Worm (Caenorhabditis elegans): ENCODE measurements around the gene B0457.2.

B0457.2 gene

DNA sequence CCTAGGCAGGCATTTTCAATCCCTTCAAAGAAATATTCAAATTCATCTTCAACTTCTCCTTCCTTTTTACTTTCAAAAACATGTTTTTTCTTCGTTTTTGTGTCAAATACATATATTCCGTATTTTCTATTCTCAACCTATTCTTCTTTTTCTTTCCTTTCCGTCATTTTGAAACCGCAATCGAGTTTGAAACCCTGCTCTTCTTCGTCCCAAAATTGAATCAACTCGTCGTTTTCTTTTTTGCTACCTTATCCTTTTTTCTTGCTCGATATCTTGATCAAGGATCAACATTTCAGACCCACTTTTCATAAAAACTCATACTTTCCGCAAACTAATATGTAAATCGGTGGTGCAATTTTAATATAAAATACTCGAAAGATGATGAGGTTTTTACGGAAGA lies 18.8 kb upstream of the B0457.2 start:
- TF ChIP-seq W03F9.2 (tag; optimal IDR thresholded peaks at IDR 0.05): no peak
- no peak for TF ChIP-seq him-1 (tag; optimal IDR thresholded peaks at IDR 0.05)
- no peak for TF ChIP-seq dao-5 (tag; optimal IDR thresholded peaks at IDR 0.05)

DNA sequence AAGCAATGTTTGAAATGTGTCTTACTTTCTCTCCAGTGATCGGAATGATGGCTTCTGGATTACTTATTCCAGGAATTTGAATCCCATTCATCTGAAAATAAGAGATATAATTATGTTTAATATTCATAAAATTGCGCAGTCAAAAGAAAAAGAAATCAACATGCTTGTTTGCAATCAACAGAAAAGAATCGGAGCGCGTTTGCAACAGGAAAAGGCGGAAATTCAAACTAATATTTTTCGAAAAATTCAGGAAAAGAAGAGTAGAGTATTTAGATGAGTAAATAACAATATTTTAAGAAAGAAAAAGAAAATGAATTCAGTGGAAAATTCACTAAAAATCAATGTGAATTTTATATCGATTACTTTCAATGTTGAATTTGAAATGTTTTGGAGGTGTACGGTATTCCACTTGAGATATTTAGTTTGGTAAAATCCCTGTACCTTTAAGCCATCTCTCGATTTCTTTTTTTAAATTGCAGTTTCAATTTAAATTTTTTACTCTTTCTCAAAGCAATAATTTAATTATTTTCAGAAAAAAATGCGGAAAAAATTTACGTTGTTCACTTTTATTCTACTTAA lies 14.1 kb upstream of the B0457.2 start, which contains the start of the genes set-17 and T21B10.4:
TSS of gene set-17 (minus strand) at position 127 of the 579 bp plus-strand sequence.
TSS of gene T21B10.4 (plus strand) at position 533 of the 579 bp plus-strand sequence.
- TF ChIP-seq W03F9.2 (tag; optimal IDR thresholded peaks at IDR 0.05) (peak; percentile 33), him-1 (tag; optimal IDR thresholded peaks at IDR 0.05) (no peak), dao-5 (tag; optimal IDR thresholded peaks at IDR 0.05) (no peak)

DNA sequence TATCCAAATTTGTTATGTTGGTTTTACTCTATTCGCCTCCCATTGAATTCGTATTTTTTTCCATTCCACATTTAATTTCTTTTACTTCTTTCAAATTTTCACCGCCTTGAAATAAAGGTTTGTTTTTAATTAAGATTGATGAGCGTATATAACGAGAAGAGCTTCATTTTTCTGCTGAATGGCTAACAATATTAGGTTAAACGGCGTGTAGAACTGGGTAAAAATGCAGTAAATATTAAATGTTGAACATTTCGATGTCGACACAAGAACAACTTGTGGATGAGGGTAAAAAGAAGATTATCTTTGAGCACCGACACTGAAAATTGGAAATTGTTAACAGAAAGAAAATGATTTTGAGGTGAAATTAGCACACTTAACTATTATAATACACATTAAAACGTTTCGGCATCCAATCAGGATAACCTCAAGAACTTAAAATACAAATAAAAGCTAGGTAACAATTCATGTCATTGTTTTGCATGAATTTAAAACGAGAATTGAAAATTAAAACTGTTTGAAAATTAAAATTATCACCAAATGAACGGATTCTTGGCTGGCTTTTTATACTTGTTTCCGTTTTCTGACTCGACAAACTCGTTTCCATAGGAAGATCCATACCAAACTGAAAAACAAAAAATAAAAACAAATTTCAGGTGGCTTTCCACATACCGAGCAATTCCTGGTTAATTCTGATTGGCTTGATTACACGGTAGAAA lies 12.7 kb upstream of the B0457.2 start:
- TF ChIP-seq W03F9.2 (tag; optimal IDR thresholded peaks at IDR 0.05) (no peak), him-1 (tag; optimal IDR thresholded peaks at IDR 0.05) (no peak), dao-5 (tag; optimal IDR thresholded peaks at IDR 0.05) (no peak)

DNA sequence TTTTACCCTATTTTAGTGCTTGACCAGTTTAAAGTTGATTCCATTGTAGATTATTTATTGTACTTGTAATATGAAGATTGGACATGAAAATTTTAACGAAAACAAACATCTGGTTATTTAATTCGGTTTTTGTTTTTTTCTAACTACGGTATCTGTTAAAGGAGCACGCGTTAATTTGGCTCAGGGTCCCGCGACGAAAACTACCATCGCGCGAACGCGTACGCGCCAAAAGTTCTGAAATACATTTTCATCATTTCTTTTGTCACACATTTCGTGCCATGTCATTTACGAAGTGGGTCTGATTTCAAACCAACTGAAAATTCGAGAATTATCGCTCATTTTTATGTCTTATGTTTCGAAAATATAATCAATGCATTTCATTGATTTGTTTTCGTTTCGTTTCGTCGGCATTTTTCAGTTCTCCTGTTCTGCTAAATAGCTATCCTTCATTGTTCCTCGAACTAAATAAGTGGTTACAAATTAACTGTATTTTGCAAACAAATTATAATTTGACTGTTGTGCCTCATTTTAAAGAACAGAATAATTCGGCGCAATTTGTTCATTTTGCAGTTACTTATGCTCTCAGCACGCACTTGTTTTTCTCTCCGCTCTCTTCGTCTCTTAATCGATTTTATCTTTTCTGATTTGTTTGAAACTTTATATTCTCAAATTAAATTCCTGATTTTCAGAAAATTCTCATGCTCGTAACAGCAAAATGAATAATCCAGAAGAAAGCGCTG lies 7.5 kb upstream of the B0457.2 start, which contains the start of gene T21B10.3:
TSS of gene T21B10.3 (plus strand) at position 690 of the 740 bp plus-strand sequence.
- TF ChIP-seq W03F9.2 (tag; optimal IDR thresholded peaks at IDR 0.05): peak; percentile 68
- no peak for TF ChIP-seq dao-5 (tag; optimal IDR thresholded peaks at IDR 0.05)
- TF ChIP-seq him-1 (tag; optimal IDR thresholded peaks at IDR 0.05): peak; percentile 22

DNA sequence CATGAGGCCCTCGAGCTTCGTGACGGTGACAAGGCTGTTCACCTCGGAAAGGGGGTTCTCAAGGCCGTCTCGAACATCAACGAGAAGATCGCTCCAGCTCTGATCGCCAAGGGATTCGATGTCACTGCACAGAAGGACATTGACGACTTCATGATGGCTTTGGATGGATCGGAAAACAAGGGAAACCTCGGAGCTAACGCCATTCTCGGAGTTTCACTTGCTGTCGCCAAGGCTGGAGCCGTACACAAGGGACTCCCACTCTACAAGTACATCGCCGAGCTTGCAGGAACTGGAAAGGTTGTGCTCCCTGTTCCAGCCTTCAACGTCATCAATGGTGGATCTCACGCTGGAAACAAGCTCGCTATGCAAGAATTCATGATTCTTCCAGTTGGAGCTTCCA lies 6.0 kb upstream of the B0457.2 start:
- TF ChIP-seq him-1 (tag; optimal IDR thresholded peaks at IDR 0.05) (no peak), dao-5 (tag; optimal IDR thresholded peaks at IDR 0.05) (no peak), W03F9.2 (tag; optimal IDR thresholded peaks at IDR 0.05) (no peak)

DNA sequence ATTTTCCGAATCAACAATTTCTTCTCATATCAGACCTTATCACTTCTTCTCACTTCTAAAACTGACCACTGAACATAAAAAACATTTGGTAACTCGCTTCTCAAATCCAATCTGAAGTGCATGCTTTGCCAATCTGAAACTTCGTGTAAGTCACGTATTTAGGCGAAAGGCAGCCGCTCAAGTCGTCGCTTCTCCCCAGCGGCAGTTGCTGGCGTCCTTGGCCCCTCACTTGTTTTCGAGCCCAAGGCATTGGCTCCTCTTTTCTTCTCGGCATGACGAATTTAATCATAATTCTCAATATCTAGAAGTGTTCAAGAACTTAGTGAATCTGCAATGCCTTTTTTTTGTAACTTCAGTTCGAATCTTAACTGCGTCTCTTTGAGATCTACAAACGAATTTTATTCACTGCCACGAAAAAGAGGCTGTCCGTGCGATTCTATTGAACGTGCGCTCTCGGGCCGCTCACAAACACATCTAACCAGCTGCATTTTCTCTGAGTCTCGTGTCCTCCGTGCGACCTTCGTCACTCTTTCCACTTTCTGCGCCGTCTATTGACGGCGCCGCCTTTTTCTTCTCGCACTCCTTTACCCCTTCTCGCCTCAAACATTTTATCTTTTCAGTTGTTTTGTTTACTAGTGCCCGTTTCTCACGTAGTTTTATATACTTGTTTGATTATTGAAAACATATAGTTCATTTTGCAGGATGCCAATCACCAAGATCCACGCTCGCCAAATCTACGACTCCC lies 5.2 kb upstream of the B0457.2 start:
- no peak for TF ChIP-seq him-1 (tag; optimal IDR thresholded peaks at IDR 0.05)

DNA sequence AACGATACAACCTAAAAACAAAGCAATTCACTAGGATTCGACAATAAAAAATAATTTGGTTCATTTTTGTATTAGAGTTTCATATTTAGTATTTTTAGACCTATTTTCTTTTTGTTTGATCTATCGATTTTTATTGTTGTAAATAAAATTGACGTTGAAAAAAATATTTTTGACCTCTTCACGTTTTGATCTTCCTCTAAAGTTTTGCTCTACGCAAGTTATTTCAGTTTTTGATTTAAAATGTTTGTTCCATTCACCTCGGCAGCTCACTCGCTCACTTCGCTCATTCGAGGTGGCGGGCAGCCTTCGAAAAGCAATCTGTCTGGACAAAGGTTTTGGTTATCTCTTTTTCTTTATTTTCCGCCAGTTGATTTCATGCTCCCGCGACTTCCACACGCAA lies 4.4 kb upstream of the B0457.2 start, which contains the start of gene enol-1:
TSS of gene enol-1 (plus strand) at position 235 of the 400 bp plus-strand sequence.
- no peak for TF ChIP-seq W03F9.2 (tag; optimal IDR thresholded peaks at IDR 0.05)
- TF ChIP-seq him-1 (tag; optimal IDR thresholded peaks at IDR 0.05): no peak
- TF ChIP-seq dao-5 (tag; optimal IDR thresholded peaks at IDR 0.05): no peak

DNA sequence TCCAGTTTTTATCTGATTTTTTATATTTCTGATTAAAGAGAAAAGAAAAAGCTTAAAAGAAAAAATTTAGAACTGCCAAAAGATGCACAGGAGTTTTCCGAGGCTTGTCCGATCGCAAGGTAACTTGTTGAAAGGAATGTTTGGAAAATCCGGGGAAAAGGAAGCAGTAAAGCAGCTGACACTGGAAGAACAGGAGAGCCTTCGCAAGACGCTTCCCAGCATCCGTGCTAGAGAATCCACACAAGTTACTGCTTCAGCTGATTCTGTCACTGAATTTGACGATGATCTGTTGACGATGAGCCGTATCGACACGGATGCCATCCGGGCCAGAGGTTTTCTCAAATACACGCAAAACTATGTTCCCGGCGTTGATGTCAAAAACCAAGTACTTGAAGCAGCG lies 3.4 kb upstream of the B0457.2 start, which contains the start of gene mrpl-50:
TSS of gene mrpl-50 (plus strand) at position 71 of the 400 bp plus-strand sequence.
- TF ChIP-seq him-1 (tag; optimal IDR thresholded peaks at IDR 0.05) (no peak), W03F9.2 (tag; optimal IDR thresholded peaks at IDR 0.05) (no peak)

DNA sequence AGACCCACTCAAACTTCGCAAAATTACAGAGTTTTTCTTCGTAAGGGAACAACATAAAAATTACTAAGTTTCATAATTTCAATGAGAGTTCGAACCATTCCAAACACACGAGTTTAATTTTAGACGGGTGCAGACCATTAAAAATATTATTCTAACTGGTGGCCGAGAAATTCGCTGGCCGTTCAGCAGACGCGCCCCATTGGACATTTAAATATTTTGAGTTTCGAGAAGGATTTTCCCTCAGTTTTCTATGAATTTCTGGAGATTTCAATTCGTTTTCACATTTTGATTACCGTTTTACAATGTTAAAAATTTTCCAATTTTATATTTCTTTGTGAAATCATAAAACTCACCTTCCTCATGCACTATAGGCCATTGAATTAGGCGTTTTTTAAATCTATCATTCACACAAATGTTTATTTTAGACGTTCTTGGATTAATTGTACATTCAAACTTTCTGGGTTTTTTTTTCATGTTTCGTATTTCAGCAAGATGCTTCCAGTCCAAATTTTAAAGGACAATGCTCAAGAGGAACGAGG lies 971 bp upstream of the B0457.2 start, which contains the start of gene cct-2:
TSS of gene cct-2 (plus strand) at position 489 of the 539 bp plus-strand sequence.
- TF ChIP-seq dao-5 (tag; optimal IDR thresholded peaks at IDR 0.05) (no peak), W03F9.2 (tag; optimal IDR thresholded peaks at IDR 0.05) (peak; percentile 66), him-1 (tag; optimal IDR thresholded peaks at IDR 0.05) (no peak)

DNA sequence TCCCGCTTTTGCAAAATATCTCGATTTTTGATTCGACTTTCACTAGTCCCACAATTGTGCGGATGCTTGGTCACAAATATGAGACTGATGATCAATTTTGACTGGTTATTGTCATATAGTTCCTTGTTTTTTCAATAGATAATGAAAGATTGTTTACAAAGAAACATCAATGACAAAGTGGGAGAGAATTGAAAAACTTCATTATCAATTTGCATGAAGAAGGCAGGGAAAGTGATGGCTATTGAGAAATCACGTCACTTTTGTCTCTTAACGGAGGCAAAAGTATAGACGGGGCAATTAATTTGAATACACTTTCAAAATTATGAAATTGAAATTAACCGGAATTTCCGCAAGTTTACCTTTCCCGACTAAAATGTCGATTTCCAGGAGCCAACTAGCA lies 3.2 kb downstream of the B0457.2 start:
- TF ChIP-seq him-1 (tag; optimal IDR thresholded peaks at IDR 0.05): no peak
- no peak for TF ChIP-seq dao-5 (tag; optimal IDR thresholded peaks at IDR 0.05)
- TF ChIP-seq W03F9.2 (tag; optimal IDR thresholded peaks at IDR 0.05): no peak

DNA sequence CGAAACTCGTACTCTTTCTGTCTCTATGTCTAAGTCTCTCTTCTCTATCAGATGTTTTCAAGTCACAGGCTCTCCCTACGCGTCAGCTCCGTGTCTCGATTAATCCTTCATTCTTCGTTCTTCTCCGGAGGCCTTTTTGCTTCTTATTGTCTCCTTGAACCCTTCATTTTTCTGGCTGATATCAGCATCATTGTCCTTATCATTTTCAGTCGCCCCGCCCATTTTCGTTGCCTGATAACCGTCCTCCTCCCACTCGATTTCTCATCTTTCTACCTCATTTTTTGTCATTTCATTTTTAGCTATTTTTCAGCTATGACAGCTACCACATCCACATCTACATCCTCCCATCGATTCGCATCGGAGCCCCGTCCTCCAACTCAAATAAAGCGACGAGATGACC lies 4.2 kb downstream of the B0457.2 start, which contains the start of gene B0457.6:
TSS of gene B0457.6 (plus strand) at position 284 of the 400 bp plus-strand sequence.
- TF ChIP-seq W03F9.2 (tag; optimal IDR thresholded peaks at IDR 0.05) (no peak), dao-5 (tag; optimal IDR thresholded peaks at IDR 0.05) (no peak), him-1 (tag; optimal IDR thresholded peaks at IDR 0.05) (no peak)

DNA sequence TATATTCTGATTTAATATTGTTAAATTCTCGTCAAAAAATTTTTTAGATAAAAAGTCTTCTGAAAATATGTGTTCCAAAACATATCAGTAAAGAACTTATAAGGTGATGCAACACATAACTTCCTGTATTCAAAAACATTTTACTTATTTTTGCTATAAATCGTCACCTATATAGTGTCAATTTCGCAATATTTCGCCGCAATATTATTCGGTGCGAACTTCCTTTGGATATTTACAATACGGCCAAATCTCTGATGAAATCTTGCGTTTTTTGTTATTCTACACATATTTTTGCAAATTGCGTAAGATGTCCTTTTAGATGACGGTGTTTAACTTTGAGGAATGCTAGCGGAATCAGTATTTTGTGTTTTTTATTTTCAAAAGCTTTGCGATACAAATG lies 4.9 kb downstream of the B0457.2 start:
- TF ChIP-seq dao-5 (tag; optimal IDR thresholded peaks at IDR 0.05) (no peak), him-1 (tag; optimal IDR thresholded peaks at IDR 0.05) (no peak), W03F9.2 (tag; optimal IDR thresholded peaks at IDR 0.05) (no peak)

DNA sequence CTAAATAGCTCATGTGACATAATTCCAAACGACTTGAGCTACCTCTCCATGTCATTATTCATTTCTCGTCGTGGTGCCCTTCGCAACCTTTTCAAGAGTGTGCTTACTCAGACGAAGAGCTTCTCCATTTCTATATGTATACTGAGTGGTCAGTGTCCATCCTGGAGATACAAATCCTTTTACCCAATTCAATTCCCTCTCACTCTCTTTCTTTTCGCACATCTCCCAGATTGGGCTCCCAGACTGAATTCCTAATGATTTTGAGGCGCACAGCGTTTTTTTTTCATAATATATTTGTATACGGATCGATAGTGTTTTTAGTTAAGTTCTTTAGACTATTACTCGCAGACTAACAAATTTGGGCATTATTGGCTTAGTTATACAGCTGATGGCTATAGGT lies 5.4 kb downstream of the B0457.2 start:
- TF ChIP-seq dao-5 (tag; optimal IDR thresholded peaks at IDR 0.05): no peak
- no peak for TF ChIP-seq him-1 (tag; optimal IDR thresholded peaks at IDR 0.05)
- no peak for TF ChIP-seq W03F9.2 (tag; optimal IDR thresholded peaks at IDR 0.05)

Data from whole organism, L4/young adult.